Worm (Caenorhabditis elegans) whole organism, L3 larva: ENCODE data around the gene F59A6.12.
A peak's percentile ranks its signal among the peaks of the same experiment; 100 is the strongest.

ENCODE experiments used
- R02D3.7 ChIP-seq: fragments of 150-350 bp; optimal IDR thresholded peaks from 2 replicates; lab custom pipeline; 2014; ENCODE audit warnings: missing biosample characterization, missing genetic modification characterization
- ZK546.5 ChIP-seq: sonication (generic microtip); optimal IDR thresholded peaks from 2 replicates; lab custom pipeline; 2017; ENCODE audit warnings: missing biosample characterization, missing genetic modification characterization
- aly-2 ChIP-seq: fragments of 150-350 bp; optimal IDR thresholded peaks from 2 replicates; lab custom pipeline; 2014; ENCODE audit warnings: missing biosample characterization, missing genetic modification characterization
- ama-1 ChIP-seq: fragments of 150-350 bp; optimal IDR thresholded peaks from 2 replicates; lab custom pipeline; 2018
- ceh-16 ChIP-seq: sonication (generic microtip); optimal IDR thresholded peaks from 2 replicates; lab custom pipeline; 2017; ENCODE audit warnings: missing biosample characterization, missing genetic modification characterization
- ceh-28 ChIP-seq: fragments of 150-350 bp; optimal IDR thresholded peaks from 2 replicates; lab custom pipeline; 2014; ENCODE audit warnings: missing biosample characterization, missing genetic modification reagents, missing genetic modification characterization
- ceh-9 ChIP-seq: sonication (generic microtip); optimal IDR thresholded peaks from 2 replicates; lab custom pipeline; 2018; ENCODE audit warnings: missing biosample characterization, missing genetic modification characterization
- egl-27 ChIP-seq: sonication (generic microtip); optimal IDR thresholded peaks from 4 replicates; lab custom pipeline; 2017; ENCODE audit warnings: missing biosample characterization, missing genetic modification reagents, missing genetic modification characterization
- egl-5 ChIP-seq: fragments of 150-350 bp; optimal IDR thresholded peaks from 2 replicates; lab custom pipeline; 2017; ENCODE audit warnings: missing biosample characterization, missing genetic modification reagents, missing genetic modification characterization, inconsistent platforms
- elt-1 ChIP-seq: fragments of 150-350 bp; optimal IDR thresholded peaks from 2 replicates; lab custom pipeline; 2014; ENCODE audit warnings: missing biosample characterization, missing genetic modification characterization
- elt-2 ChIP-seq: sonication (generic microtip); optimal IDR thresholded peaks from 2 replicates; lab custom pipeline; 2016; ENCODE audit warnings: missing genetic modification reagents, mild to moderate bottlenecking, missing genetic modification characterization, missing compliant biosample characterization
- elt-3 ChIP-seq, 3 experiments: fragments of 150-350 bp in 1 of 3; sonication (generic microtip) in 2 of 3; optimal IDR thresholded peaks; 2 replicates in 2 of 3; 4 replicates in 1 of 3; lab custom pipeline; 2014 to 2017; ENCODE audit warnings: missing biosample characterization in 3 of 3, missing genetic modification characterization in 3 of 3
- eor-1 ChIP-seq, 2 experiments: fragments of 150-350 bp; optimal IDR thresholded peaks; 2 replicates each; lab custom pipeline; 2014 to 2018; ENCODE audit warnings: missing biosample characterization in 2 of 2, missing genetic modification characterization in 2 of 2
- fkh-10 ChIP-seq: sonication (generic microtip); optimal IDR thresholded peaks from 2 replicates; lab custom pipeline; 2017; ENCODE audit warnings: missing biosample characterization, missing genetic modification reagents, missing genetic modification characterization
- fkh-2 ChIP-seq: fragments of 150-350 bp; optimal IDR thresholded peaks from 2 replicates; lab custom pipeline; 2014; ENCODE audit warnings: missing biosample characterization, missing genetic modification reagents, missing genetic modification characterization
- fos-1 ChIP-seq: fragments of 150-350 bp; optimal IDR thresholded peaks from 2 replicates; lab custom pipeline; 2014; ENCODE audit warnings: missing biosample characterization, missing genetic modification characterization
- hmg-11 ChIP-seq: sonication (generic microtip); optimal IDR thresholded peaks from 2 replicates; lab custom pipeline; 2016; ENCODE audit warnings: missing genetic modification characterization, missing compliant biosample characterization
- jun-1 ChIP-seq: fragments of 150-350 bp; optimal IDR thresholded peaks from 2 replicates; lab custom pipeline; 2014; ENCODE audit warnings: missing biosample characterization, missing genetic modification reagents, missing genetic modification characterization
- lin-15B ChIP-seq: fragments of 150-350 bp; optimal IDR thresholded peaks from 2 replicates; lab custom pipeline; 2014; ENCODE audit warnings: missing biosample characterization, missing genetic modification characterization
- lin-39 ChIP-seq: fragments of 150-350 bp; optimal IDR thresholded peaks from 2 replicates; lab custom pipeline; 2018; ENCODE audit warnings: missing biosample characterization, missing genetic modification reagents, missing genetic modification characterization
- lsy-12 ChIP-seq: sonication (generic microtip); optimal IDR thresholded peaks from 2 replicates; lab custom pipeline; 2016; ENCODE audit warnings: mild to moderate bottlenecking, missing genetic modification characterization, missing compliant biosample characterization
- nfya-1 ChIP-seq: sonication (generic microtip); optimal IDR thresholded peaks from 2 replicates; lab custom pipeline; 2017; ENCODE audit warnings: missing genetic modification characterization, mild to moderate bottlenecking, missing compliant biosample characterization, antibody characterized with exemption, moderate library complexity; ENCODE audit not compliant: insufficient read depth
- nhr-11 ChIP-seq: fragments of 150-350 bp; optimal IDR thresholded peaks from 2 replicates; lab custom pipeline; 2014; ENCODE audit warnings: missing biosample characterization, missing genetic modification characterization
- nhr-12 ChIP-seq: fragments of 150-350 bp; optimal IDR thresholded peaks from 2 replicates; lab custom pipeline; 2014; ENCODE audit warnings: missing biosample characterization, missing genetic modification characterization
- nhr-23 ChIP-seq: fragments of 150-350 bp; optimal IDR thresholded peaks from 2 replicates; lab custom pipeline; 2014; ENCODE audit warnings: missing biosample characterization, missing genetic modification reagents, missing genetic modification characterization
- nhr-237 ChIP-seq: fragments of 150-350 bp; optimal IDR thresholded peaks from 2 replicates; lab custom pipeline; 2014; ENCODE audit warnings: missing biosample characterization, missing genetic modification characterization
- nhr-25 ChIP-seq: sonication (generic microtip); optimal IDR thresholded peaks from 2 replicates; lab custom pipeline; 2017; ENCODE audit warnings: missing biosample characterization, missing genetic modification characterization
- nhr-28 ChIP-seq: fragments of 150-350 bp; optimal IDR thresholded peaks from 2 replicates; lab custom pipeline; 2014; ENCODE audit warnings: missing biosample characterization, missing genetic modification characterization
- nhr-43 ChIP-seq: sonication (generic microtip); optimal IDR thresholded peaks from 2 replicates; lab custom pipeline; 2016; ENCODE audit warnings: mild to moderate bottlenecking, missing genetic modification characterization, missing compliant biosample characterization; ENCODE audit not compliant: poor library complexity, severe bottlenecking
- nhr-76 ChIP-seq: fragments of 150-350 bp; sonication (generic microtip); optimal IDR thresholded peaks from 5 replicates; lab custom pipeline; 2014; ENCODE audit warnings: missing biosample characterization, missing genetic modification characterization
- pha-4 ChIP-seq: fragments of 150-350 bp; optimal IDR thresholded peaks from 2 replicates; lab custom pipeline; 2014; ENCODE audit warnings: missing biosample characterization, missing genetic modification reagents, missing genetic modification characterization
- sea-2 ChIP-seq: fragments of 150-350 bp; sonication (generic microtip); optimal IDR thresholded peaks from 4 replicates; lab custom pipeline; 2014; ENCODE audit warnings: missing biosample characterization, missing genetic modification reagents, missing genetic modification characterization
- skn-1 ChIP-seq: fragments of 150-350 bp; optimal IDR thresholded peaks from 2 replicates; lab custom pipeline; 2014; ENCODE audit warnings: missing biosample characterization, missing genetic modification characterization
- snpc-4 ChIP-seq: fragments of 150-350 bp; optimal IDR thresholded peaks from 2 replicates; lab custom pipeline; 2014; ENCODE audit warnings: missing biosample characterization, missing genetic modification characterization
- tbx-2 ChIP-seq: sonication (generic microtip); optimal IDR thresholded peaks from 2 replicates; lab custom pipeline; 2016; ENCODE audit warnings: mild to moderate bottlenecking, missing genetic modification characterization, missing compliant biosample characterization
- unc-39 ChIP-seq: sonication (generic microtip); optimal IDR thresholded peaks from 4 replicates; lab custom pipeline; 2017; ENCODE audit warnings: missing biosample characterization, missing genetic modification characterization
- unc-62 ChIP-seq: fragments of 150-350 bp; sonication (generic microtip); optimal IDR thresholded peaks from 4 replicates; lab custom pipeline; 2014; ENCODE audit warnings: missing biosample characterization, missing genetic modification reagents, missing genetic modification characterization
- zag-1 ChIP-seq: fragments of 150-350 bp; optimal IDR thresholded peaks from 2 replicates; lab custom pipeline; 2014; ENCODE audit warnings: missing biosample characterization, missing genetic modification characterization
- ztf-11 ChIP-seq: fragments of 150-350 bp; optimal IDR thresholded peaks from 2 replicates; lab custom pipeline; 2014; ENCODE audit warnings: missing biosample characterization, missing genetic modification characterization
- ztf-4 ChIP-seq: fragments of 150-350 bp; optimal IDR thresholded peaks from 2 replicates; lab custom pipeline; 2014; ENCODE audit warnings: missing biosample characterization, missing genetic modification characterization

Gene F59A6.12

ce11 chrII:5018578-5018977, 6.7 kb upstream of the F59A6.12 start:
- no peak for TF ChIP-seq egl-5 (tag; lab: Kevin White, UChicago)
- TF ChIP-seq lsy-12 (tag; lab: Kevin White, UChicago): no peak

ce11 chrII:5016977-5017585, 5.2 kb upstream of the F59A6.12 start:
- peak; percentile 89 for TF ChIP-seq nfya-1 (tag; lab: Kevin White, UChicago)
- peak; percentile 60 for TF ChIP-seq nhr-23 (tag; lab: Kevin White, UChicago)
- no peak for TF ChIP-seq ztf-11
- peak; percentile 36 for TF ChIP-seq jun-1
- TF ChIP-seq ztf-4 (tag; lab: Kevin White, UChicago): peak; percentile 57
- TF ChIP-seq nhr-28 (tag; lab: Kevin White, UChicago): no peak
- peak; percentile 22 for TF ChIP-seq R02D3.7 (tag; lab: Kevin White, UChicago)
- TF ChIP-seq fkh-2 (tag; lab: Kevin White, UChicago): peak; percentile 6
- peak; percentile 46 for TF ChIP-seq unc-62 (GFP tag; lab: Kevin White, UChicago)
- TF ChIP-seq fkh-10: no peak
- no peak for TF ChIP-seq egl-27 (tag; lab: Kevin White, UChicago)
- TF ChIP-seq elt-1 (tag; lab: Kevin White, UChicago): peak; percentile 90
- peak; percentile 38 for TF ChIP-seq skn-1
- peak; percentile 58 for TF ChIP-seq ceh-28 (tag; lab: Kevin White, UChicago)
- TF ChIP-seq nhr-43: peak; percentile 15
- peak; percentile 22 for TF ChIP-seq sea-2 (GFP tag; lab: Kevin White, UChicago)
- peak; percentile 93 for TF ChIP-seq elt-2
- peak; percentile 94 for TF ChIP-seq hmg-11 (tag; lab: Kevin White, UChicago)
- TF ChIP-seq pha-4 (tag; lab: Kevin White, UChicago): peak; percentile 43
- TF ChIP-seq egl-5 (tag; lab: Kevin White, UChicago): peak; percentile 42
- no peak for TF ChIP-seq eor-1 (tag; optimal IDR thresholded peaks at IDR 0.05; lab: Kevin White, UChicago)
- TF ChIP-seq lin-39: peak; percentile 43
- TF ChIP-seq fos-1: no peak
- TF ChIP-seq ceh-9: no peak
- TF ChIP-seq nhr-25: peak; percentile 15
- no peak for TF ChIP-seq zag-1 (tag; lab: Kevin White, UChicago)
- TF ChIP-seq nhr-237 (tag; lab: Kevin White, UChicago): no peak
- no peak for TF ChIP-seq ZK546.5 (tag; lab: Kevin White, UChicago)
- peak; percentile 56 for TF ChIP-seq lin-15B (tag; lab: Kevin White, UChicago)
- TF ChIP-seq snpc-4 (tag; lab: Kevin White, UChicago): peak; percentile 44

- no peak for TF ChIP-seq skn-1
- TF ChIP-seq, all 47 proteins: peak for 0
These were observed 4.3 kb upstream of the F59A6.12 start for ce11 chrII:5016144-5016543.

ce11 chrII:5014399-5014798, 2.5 kb upstream of the F59A6.12 start, which contains the start of gene F59A6.2:
Gene F59A6.2, plus strand, starts transcription at chrII:5014699.
- TF ChIP-seq nhr-76: no peak
- TF ChIP-seq ceh-28 (tag; lab: Kevin White, UChicago): no peak
- TF ChIP-seq egl-5 (tag; lab: Kevin White, UChicago): no peak
- no peak for TF ChIP-seq lin-39
- no peak for TF ChIP-seq nhr-28 (tag; lab: Kevin White, UChicago)
- TF ChIP-seq lin-15B (tag; lab: Kevin White, UChicago): no peak
- no peak for TF ChIP-seq tbx-2 (tag; lab: Kevin White, UChicago)
- TF ChIP-seq eor-1 (tag; optimal IDR thresholded peaks at IDR 0.05; lab: Kevin White, UChicago): no peak
- TF ChIP-seq nhr-12 (tag; lab: Kevin White, UChicago): no peak
- TF ChIP-seq aly-2 (tag; lab: Kevin White, UChicago): no peak

ce11 chrII:5008033-5008432, 3.8 kb downstream of the F59A6.12 start, which contains the start of gene F59A6.3:
Gene F59A6.3, plus strand, starts transcription at chrII:5008333.
- TF ChIP-seq nhr-76 (no peak), unc-39 (tag; lab: Kevin White, UChicago) (no peak), jun-1 (no peak), nhr-11 (no peak), ZK546.5 (tag; lab: Kevin White, UChicago) (no peak), egl-5 (tag; lab: Kevin White, UChicago) (no peak), elt-1 (tag; lab: Kevin White, UChicago) (no peak), elt-3 (tag; optimal IDR thresholded peaks at IDR 0.05; lab: Kevin White, UChicago) (no peak), nhr-43 (no peak), skn-1 (no peak), R02D3.7 (tag; lab: Kevin White, UChicago) (no peak), nhr-12 (tag; lab: Kevin White, UChicago) (no peak), ama-1 (no peak), ceh-16 (tag; lab: Kevin White, UChicago) (no peak), elt-2 (no peak), sea-2 (GFP tag; lab: Kevin White, UChicago) (no peak), nhr-23 (tag; lab: Kevin White, UChicago) (no peak), ceh-9 (no peak), fkh-10 (no peak), nhr-237 (tag; lab: Kevin White, UChicago) (no peak)
